Worm (Caenorhabditis elegans) whole organism, late embryonic: ENCODE data around the gene ZK742.3.

Source experiments
- K02D7.2 ChIP-seq: sonication (generic microtip); optimal IDR thresholded peaks from 2 replicates; lab custom pipeline; 2017; ENCODE audit warnings: mild to moderate bottlenecking, missing genetic modification characterization, missing compliant biosample characterization
- ceh-14 ChIP-seq: sonication (generic microtip); optimal IDR thresholded peaks from 2 replicates; lab custom pipeline; 2016; ENCODE audit warnings: missing genotype, missing genetic modification characterization, missing compliant biosample characterization
- ceh-18 ChIP-seq: sonication (generic microtip); optimal IDR thresholded peaks from 2 replicates; lab custom pipeline; 2016; ENCODE audit warnings: missing genetic modification characterization, missing compliant biosample characterization
- ceh-2 ChIP-seq: sonication (generic microtip); optimal IDR thresholded peaks from 2 replicates; lab custom pipeline; 2016; ENCODE audit warnings: missing genotype, missing genetic modification characterization, missing compliant biosample characterization
- ceh-24 ChIP-seq: sonication (generic microtip); optimal IDR thresholded peaks from 2 replicates; lab custom pipeline; 2016; ENCODE audit warnings: mild to moderate bottlenecking, missing genetic modification characterization, missing compliant biosample characterization
- ceh-31 ChIP-seq: sonication (generic microtip); optimal IDR thresholded peaks from 2 replicates; lab custom pipeline; 2016; ENCODE audit warnings: missing genetic modification characterization, missing compliant biosample characterization
- ceh-34 ChIP-seq: sonication (generic microtip); optimal IDR thresholded peaks from 2 replicates; lab custom pipeline; 2016; ENCODE audit warnings: mild to moderate bottlenecking, missing genetic modification characterization, missing compliant biosample characterization
- ceh-48 ChIP-seq: sonication (generic microtip); optimal IDR thresholded peaks from 2 replicates; lab custom pipeline; 2016; ENCODE audit warnings: missing genetic modification characterization, inconsistent platforms, missing compliant biosample characterization
- dmd-4 ChIP-seq: sonication (generic microtip); optimal IDR thresholded peaks from 2 replicates; lab custom pipeline; 2016; ENCODE audit warnings: borderline replicate concordance, missing genetic modification characterization, missing compliant biosample characterization
- dve-1 ChIP-seq: sonication (generic microtip); optimal IDR thresholded peaks from 2 replicates; lab custom pipeline; 2017; ENCODE audit warnings: antibody characterized with exemption, mild to moderate bottlenecking, missing genetic modification characterization, missing compliant biosample characterization
- elt-2 ChIP-seq: sonication (generic microtip); optimal IDR thresholded peaks from 2 replicates; lab custom pipeline; 2016; ENCODE audit warnings: missing genetic modification reagents, missing genetic modification characterization, missing compliant biosample characterization
- ets-4 ChIP-seq: sonication (generic microtip); optimal IDR thresholded peaks from 2 replicates; lab custom pipeline; 2016; ENCODE audit warnings: missing genetic modification characterization, missing compliant biosample characterization
- gmeb-2 ChIP-seq: sonication (generic microtip); optimal IDR thresholded peaks from 2 replicates; lab custom pipeline; 2016; ENCODE audit warnings: missing genetic modification characterization, inconsistent platforms, missing compliant biosample characterization
- hlh-30 ChIP-seq: sonication (generic microtip); optimal IDR thresholded peaks from 2 replicates; lab custom pipeline; 2017; ENCODE audit warnings: antibody characterized with exemption, missing genetic modification characterization, missing compliant biosample characterization; ENCODE audit not compliant: insufficient read depth
- hlh-6 ChIP-seq: sonication (generic microtip); optimal IDR thresholded peaks from 2 replicates; lab custom pipeline; 2016; ENCODE audit warnings: missing genotype, missing genetic modification characterization, missing compliant biosample characterization
- lim-6 ChIP-seq: sonication (generic microtip); optimal IDR thresholded peaks from 2 replicates; lab custom pipeline; 2016; ENCODE audit warnings: missing genetic modification characterization, missing compliant biosample characterization
- madf-2 ChIP-seq: sonication (generic microtip); optimal IDR thresholded peaks from 2 replicates; lab custom pipeline; 2017; ENCODE audit warnings: missing genetic modification characterization, missing compliant biosample characterization
- nfya-1 ChIP-seq: sonication (generic microtip); optimal IDR thresholded peaks from 2 replicates; lab custom pipeline; 2017; ENCODE audit warnings: missing genetic modification characterization, mild to moderate bottlenecking, missing compliant biosample characterization, antibody characterized with exemption, moderate library complexity
- odd-2 ChIP-seq: sonication (generic microtip); optimal IDR thresholded peaks from 2 replicates; lab custom pipeline; 2017; ENCODE audit warnings: antibody characterized with exemption, mild to moderate bottlenecking, missing genetic modification characterization, missing compliant biosample characterization
- pag-3 ChIP-seq: sonication (generic microtip); optimal IDR thresholded peaks from 2 replicates; lab custom pipeline; 2016; ENCODE audit warnings: missing compliant biosample characterization, missing genetic modification characterization, borderline replicate concordance
- pax-1 ChIP-seq: fragments of 150-350 bp; optimal IDR thresholded peaks from 2 replicates; lab custom pipeline; 2014; ENCODE audit warnings: missing biosample characterization, missing genetic modification characterization
- pqm-1 ChIP-seq: sonication (generic microtip); optimal IDR thresholded peaks from 2 replicates; lab custom pipeline; 2016; ENCODE audit warnings: missing genetic modification characterization, missing compliant biosample characterization
- pros-1 ChIP-seq: fragments of 150-350 bp; optimal IDR thresholded peaks from 2 replicates; lab custom pipeline; 2014; ENCODE audit warnings: missing biosample characterization, missing genetic modification reagents, missing genetic modification characterization
- ref-2 ChIP-seq: sonication (generic microtip); optimal IDR thresholded peaks from 2 replicates; lab custom pipeline; 2016; ENCODE audit warnings: missing genetic modification characterization, missing compliant biosample characterization
- rnt-1 ChIP-seq: sonication (generic microtip); optimal IDR thresholded peaks from 2 replicates; lab custom pipeline; 2016; ENCODE audit warnings: missing genetic modification characterization, missing compliant biosample characterization
- sdc-2 ChIP-seq: sonication (generic microtip); optimal IDR thresholded peaks from 2 replicates; lab custom pipeline; 2016; ENCODE audit warnings: missing genotype, missing genetic modification characterization, missing compliant biosample characterization
- sox-2 ChIP-seq: fragments of 200-800 bp; sonication (Bioruptor generic); IDR thresholded peaks from 2 replicates; pipeline ENCODE4 v1.3.6; 2022; ENCODE audit warnings: missing genetic modification reagents, missing genetic modification characterization, missing compliant biosample characterization
- sox-4 ChIP-seq: sonication (generic microtip); optimal IDR thresholded peaks from 2 replicates; lab custom pipeline; 2017; ENCODE audit warnings: mild to moderate bottlenecking, missing genetic modification characterization, inconsistent platforms, missing compliant biosample characterization
- syd-9 ChIP-seq: sonication (generic microtip); optimal IDR thresholded peaks from 2 replicates; lab custom pipeline; 2016; ENCODE audit warnings: mild to moderate bottlenecking, missing genetic modification characterization, moderate library complexity, missing compliant biosample characterization
- tbx-2 ChIP-seq: sonication (generic microtip); optimal IDR thresholded peaks from 2 replicates; lab custom pipeline; 2016; ENCODE audit warnings: missing genetic modification characterization, missing compliant biosample characterization
- unc-3 ChIP-seq, 2 experiments: fragments of 200-800 bp in 1 of 2; sonication (Bioruptor generic) in 1 of 2; sonication (generic microtip) in 1 of 2; conservative IDR thresholded peaks in 1 of 2; optimal IDR thresholded peaks in 1 of 2; 2 replicates each; pipeline versions ENCODE4 v1.3.6 to Lab custom; 2016 to 2022; ENCODE audit warnings: missing compliant biosample characterization in 2 of 2, missing genetic modification characterization in 2 of 2, missing genetic modification reagents in 1 of 2
- unc-42 ChIP-seq: sonication (generic microtip); optimal IDR thresholded peaks from 2 replicates; lab custom pipeline; 2016; ENCODE audit warnings: missing genotype, missing genetic modification characterization, missing compliant biosample characterization
- unc-55 ChIP-seq: sonication (generic microtip); optimal IDR thresholded peaks from 2 replicates; lab custom pipeline; 2017; ENCODE audit warnings: missing biosample characterization, missing genetic modification reagents, missing genetic modification characterization
- zip-5 ChIP-seq: sonication (generic microtip); optimal IDR thresholded peaks from 2 replicates; lab custom pipeline; 2016; ENCODE audit warnings: missing genetic modification characterization, missing compliant biosample characterization
- ztf-16 ChIP-seq: sonication (generic microtip); optimal IDR thresholded peaks from 2 replicates; lab custom pipeline; 2017; ENCODE audit warnings: missing genetic modification characterization, missing compliant biosample characterization

ZK742.3 gene

ce11 chrV:7781511-7781910 is 28.2 kb downstream of the ZK742.3 start, which contains the start of gene cyp-32A1:
Gene cyp-32A1 (plus strand): TSS chrV:7781811.
- TF ChIP-seq zip-5 (tag; lab: Kevin White, UChicago) (no peak), odd-2 (tag; lab: Kevin White, UChicago) (no peak)

ce11 chrV:7778999-7779398 is 30.7 kb downstream of the ZK742.3 start:
- TF ChIP-seq pag-3 (tag; lab: Kevin White, UChicago), result no peak
- no peak for TF ChIP-seq unc-55 (GFP tag; lab: Kevin White, UChicago)
- TF ChIP-seq hlh-6 (tag; lab: Kevin White, UChicago), result no peak
- no peak for TF ChIP-seq ceh-2 (tag; lab: Kevin White, UChicago)
- TF ChIP-seq gmeb-2 (tag; lab: Kevin White, UChicago), result no peak
- no peak for TF ChIP-seq lim-6
- no peak for TF ChIP-seq ceh-14 (tag; lab: Kevin White, UChicago)

ce11 chrV:7777098-7777497 is 32.6 kb downstream of the ZK742.3 start, which contains the start of gene C26F1.3:
Gene C26F1.3 (plus strand): TSS chrV:7777300.
- TF ChIP-seq pqm-1 (tag; lab: Kevin White, UChicago), result no peak

- TF ChIP-seq nfya-1 (tag; lab: Kevin White, UChicago) (peak; percentile 83), syd-9 (tag; lab: Kevin White, UChicago) (no peak), sdc-2 (no peak), pros-1 (tag; lab: Kevin White, UChicago) (peak; percentile 53), ztf-16 (peak; percentile 28), K02D7.2 (tag; lab: Kevin White, UChicago) (no peak), ceh-18 (tag; lab: Kevin White, UChicago) (peak; percentile 71), hlh-30 (tag; lab: Kevin White, UChicago) (no peak), tbx-2 (tag; lab: Kevin White, UChicago) (peak; percentile 63), ets-4 (tag; lab: Kevin White, UChicago) (peak; percentile 16), unc-3 (GFP tag; conservative IDR thresholded peaks at IDR 0.05; lab: Robert Waterston, UW) (no peak), unc-3 (tag; optimal IDR thresholded peaks at IDR 0.05; lab: Kevin White, UChicago) (peak; percentile 46), pax-1 (tag; lab: Kevin White, UChicago) (peak; percentile 54), rnt-1 (tag; lab: Kevin White, UChicago) (peak; percentile 73), ref-2 (tag; lab: Kevin White, UChicago) (peak; percentile 13), dmd-4 (no peak), unc-42 (peak; percentile 39), unc-55 (GFP tag; lab: Kevin White, UChicago) (peak; percentile 49), madf-2 (tag; lab: Kevin White, UChicago) (peak; percentile 6), ceh-34 (tag; lab: Kevin White, UChicago) (peak; percentile 20), ceh-31 (tag; lab: Kevin White, UChicago) (peak; percentile 60), elt-2 (peak; percentile 46), dve-1 (peak; percentile 68), sox-4 (tag; lab: Kevin White, UChicago) (no peak)
These were observed 33.6 kb downstream of the ZK742.3 start, which contains the start of the genes rpl-39 and rps-30 for ce11 chrV:7776029-7776628. Gene rpl-39 (minus strand): TSS chrV:7776079. Gene rps-30 (plus strand): TSS chrV:7776578.

ce11 chrV:7775226-7775625 is 34.5 kb downstream of the ZK742.3 start:
- TF ChIP-seq sox-2 (GFP tag; lab: Robert Waterston, UW), result no peak
- TF ChIP-seq ceh-48 (tag; lab: Kevin White, UChicago), result no peak
- no peak for TF ChIP-seq ceh-24 (tag; lab: Kevin White, UChicago)
- no peak for TF ChIP-seq ceh-14 (tag; lab: Kevin White, UChicago)
